Fruit fly (Drosophila melanogaster) whole organism: ENCODE data around the gene CG45307.

Experiments used
- CG8478 ChIP-seq: fragments of >200 bp; optimal IDR thresholded peaks from 2 replicates; lab custom pipeline; 2018; ENCODE audit warnings: inconsistent platforms
- EcR ChIP-seq, 2 experiments: fragments of >200 bp; optimal IDR thresholded peaks; 2 replicates each; lab custom pipeline; 2017; ENCODE audit warnings: missing biosample characterization in 2 of 2, missing genetic modification characterization in 2 of 2, missing genetic modification reagents in 2 of 2
- pan ChIP-seq: fragments of >200 bp; optimal IDR thresholded peaks from 2 replicates; lab custom pipeline; 2017
- psq ChIP-seq: fragments of >200 bp; optimal IDR thresholded peaks from 2 replicates; lab custom pipeline; 2017

dm6 chr2L:8799009-8799408, 47.1 kb upstream of the CG45307 start:
- TF ChIP-seq psq (lab: Kevin White, UChicago) (no peak), CG8478 (no peak), EcR (GFP tag; optimal IDR thresholded peaks at IDR 0.05; lab: Kevin White, UChicago) (no peak), pan (lab: Kevin White, UChicago) (no peak)
